Fruit fly (Drosophila melanogaster) whole organism, embryonic: ENCODE results near the gene Gcat.
A peak's percentile ranks its signal among the peaks of the same experiment; 100 is the strongest.

Source experiments
- CG11723 ChIP-seq: fragments of 200-800 bp; sonication (Bioruptor generic); optimal IDR thresholded peaks from 2 replicates; lab custom pipeline; 2017; ENCODE audit warnings: missing biosample characterization, mild to moderate bottlenecking, missing genetic modification characterization
- CG12236 ChIP-seq: fragments of 200-800 bp; sonication (Bioruptor generic); optimal IDR thresholded peaks from 2 replicates; lab custom pipeline; 2016; ENCODE audit warnings: missing biosample characterization, missing genetic modification characterization
- CG13424 ChIP-seq: fragments of 200-800 bp; sonication (Bioruptor generic); optimal IDR thresholded peaks from 2 replicates; lab custom pipeline; 2019; ENCODE audit warnings: missing biosample characterization, mild to moderate bottlenecking, missing genetic modification characterization, moderate library complexity
- HLH54F ChIP-seq: fragments of 200-800 bp; sonication (Bioruptor generic); optimal IDR thresholded peaks from 3 replicates; lab custom pipeline; 2016; ENCODE audit warnings: missing biosample characterization, missing genetic modification characterization
- Hr39 ChIP-seq: fragments of >200 bp; optimal IDR thresholded peaks from 2 replicates; lab custom pipeline; 2017
- Hr78 ChIP-seq, 2 experiments: fragments of 200-800 bp in 1 of 2; fragments of >200 bp in 1 of 2; sonication (Bioruptor generic) in 1 of 2; optimal IDR thresholded peaks; 2 replicates each; lab custom pipeline; 2017 to 2019; ENCODE audit warnings: missing biosample characterization in 2 of 2, missing genetic modification characterization in 2 of 2, mild to moderate bottlenecking in 1 of 2, moderate library complexity in 1 of 2
- NK7.1 ChIP-seq: fragments of 200-800 bp; sonication (Bioruptor generic); optimal IDR thresholded peaks from 3 replicates; lab custom pipeline; 2016; ENCODE audit warnings: missing biosample characterization, missing genetic modification characterization
- Scr ChIP-seq: fragments of 200-800 bp; sonication (Bioruptor generic); IDR thresholded peaks from 2 replicates; pipeline ENCODE4 v1.3.6; 2022; ENCODE audit warnings: missing biosample characterization, missing genetic modification characterization; ENCODE audit not compliant: partially characterized antibody
- bbx ChIP-seq: fragments of 200-800 bp; sonication (Bioruptor generic); IDR thresholded peaks from 2 replicates; pipeline ENCODE4 v1.3.6; 2022; ENCODE audit warnings: missing biosample characterization, missing genetic modification characterization; ENCODE audit not compliant: partially characterized antibody
- caup ChIP-seq: fragments of 200-800 bp; sonication (Bioruptor generic); optimal IDR thresholded peaks from 3 replicates; lab custom pipeline; 2017; ENCODE audit warnings: missing biosample characterization, mild to moderate bottlenecking, missing genetic modification characterization, moderate library complexity; ENCODE audit not compliant: severe bottlenecking
- org-1 ChIP-seq: fragments of 200-800 bp; sonication (Bioruptor generic); optimal IDR thresholded peaks from 2 replicates; lab custom pipeline; 2017; ENCODE audit warnings: missing biosample characterization, missing genetic modification characterization
- pzg ChIP-seq: fragments of 200-800 bp; sonication (Bioruptor generic); optimal IDR thresholded peaks from 3 replicates; lab custom pipeline; 2018; ENCODE audit warnings: missing biosample characterization, mild to moderate bottlenecking, missing genetic modification characterization, moderate library complexity
- repo ChIP-seq: fragments of 200-800 bp; sonication (Bioruptor generic); optimal IDR thresholded peaks from 2 replicates; lab custom pipeline; 2016; ENCODE audit warnings: missing biosample characterization, missing genetic modification characterization

- no peak for TF ChIP-seq Hr78 (GFP tag; optimal IDR thresholded peaks at IDR 0.05; lab: Kevin White, UChicago)
- peak; percentile 4 for TF ChIP-seq caup (GFP tag; lab: Kevin White, UChicago)
- no peak for TF ChIP-seq HLH54F
- TF ChIP-seq Scr, result no peak
- TF ChIP-seq bbx (GFP tag; lab: Robert Waterston, UW), result no peak
- TF ChIP-seq NK7.1 (GFP tag; lab: Kevin White, UChicago), result no peak
- no peak for TF ChIP-seq CG12236 (GFP tag; lab: Kevin White, UChicago)
- TF ChIP-seq CG11723, result no peak
- no peak for TF ChIP-seq CG13424 (tag; lab: Kevin White, UChicago)
- no peak for TF ChIP-seq repo (GFP tag; lab: Kevin White, UChicago)
- no peak for TF ChIP-seq pzg (GFP tag; lab: Kevin White, UChicago)
- TF ChIP-seq org-1 (GFP tag; lab: Kevin White, UChicago), result no peak
- TF ChIP-seq Hr39 (lab: Kevin White, UChicago), result no peak
Observed at dm6 chr3L:11788195-11788594, 12.5 kb downstream of the Gcat start.
